Fruit fly (Drosophila melanogaster): ENCODE data around the gene Exo84.
A peak's percentile ranks its signal among the peaks of the same experiment; 100 is the strongest.

DNA sequence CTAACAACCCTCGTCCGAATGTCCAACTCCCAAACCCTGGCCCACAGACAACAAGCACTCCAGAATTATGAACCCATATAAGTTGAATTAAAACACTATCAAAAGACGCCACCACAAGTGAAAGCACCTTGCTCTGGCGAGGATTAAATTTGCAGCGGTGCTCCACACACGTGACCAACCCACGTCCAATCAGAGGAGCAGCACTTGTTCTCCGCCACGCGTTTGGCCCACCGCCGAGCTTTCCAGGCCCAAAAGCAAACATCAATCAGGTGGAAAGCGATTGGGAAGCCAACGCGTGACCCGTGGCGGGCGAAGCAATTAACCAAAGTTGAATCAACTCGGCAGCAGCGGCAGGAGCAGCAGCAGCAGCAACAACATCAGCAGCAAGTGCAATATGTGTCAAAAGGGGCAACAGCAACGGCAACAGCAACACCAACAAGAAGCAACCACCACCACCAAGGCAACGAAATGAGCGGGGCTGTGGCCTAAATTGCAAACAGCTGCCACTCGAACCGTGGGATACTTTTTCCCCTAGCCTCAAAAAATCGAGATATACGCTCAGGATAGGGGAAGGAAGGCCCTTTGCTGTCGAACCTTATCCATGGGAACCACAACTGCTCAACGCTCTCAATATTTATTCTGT lies 20.0 kb downstream of the Exo84 start:
- TF ChIP-seq Ets98B (GFP tag; IDR thresholded peaks at IDR 0.05) (no peak), Snoo (tag; optimal IDR thresholded peaks at IDR 0.05) (no peak), rn (GFP tag; IDR thresholded peaks at IDR 0.05) (no peak), EcR (GFP tag; optimal IDR thresholded peaks at IDR 0.05) (peak; percentile 60), D1 (tag; optimal IDR thresholded peaks at IDR 0.05) (no peak)
